Fruit fly (Drosophila melanogaster) whole organism, embryonic: Measurements from ENCODE around the gene Fbw5.

ENCODE experiments used
- ATbp ChIP-seq: fragments of 200-800 bp; sonication (Bioruptor generic); optimal IDR thresholded peaks from 2 replicates; lab custom pipeline; 2017; ENCODE audit warnings: missing biosample characterization, mild to moderate bottlenecking, missing genetic modification characterization, missing genetic modification reagents
- Antp ChIP-seq: fragments of 200-800 bp; sonication (Bioruptor generic); optimal IDR thresholded peaks from 3 replicates; lab custom pipeline; 2016; ENCODE audit warnings: missing biosample characterization, missing genetic modification characterization
- B-H1 ChIP-seq: fragments of 200-800 bp; sonication (Bioruptor generic); IDR thresholded peaks from 3 replicates; pipeline ENCODE4 v1.3.6; 2022; ENCODE audit warnings: missing biosample characterization, missing genetic modification characterization
- BtbVII ChIP-seq: fragments of 200-800 bp; sonication (Bioruptor generic); optimal IDR thresholded peaks from 3 replicates; lab custom pipeline; 2017; ENCODE audit warnings: missing biosample characterization, mild to moderate bottlenecking, missing genetic modification characterization
- CG10543 ChIP-seq: fragments of 200-800 bp; sonication (Bioruptor generic); optimal IDR thresholded peaks from 3 replicates; lab custom pipeline; 2017; ENCODE audit warnings: missing biosample characterization, mild to moderate bottlenecking, missing genetic modification characterization, moderate library complexity
- CG12104 ChIP-seq: fragments of 200-800 bp; sonication (Bioruptor generic); optimal IDR thresholded peaks from 3 replicates; lab custom pipeline; 2016; ENCODE audit warnings: missing biosample characterization, missing genetic modification characterization
- CG12155 ChIP-seq: fragments of 200-800 bp; sonication (Bioruptor generic); optimal IDR thresholded peaks from 3 replicates; lab custom pipeline; 2016; ENCODE audit warnings: missing biosample characterization, missing genetic modification characterization
- CG12659 ChIP-seq: fragments of 200-800 bp; sonication (Bioruptor generic); optimal IDR thresholded peaks from 3 replicates; lab custom pipeline; 2017; ENCODE audit warnings: mild to moderate bottlenecking, missing biosample characterization, missing genetic modification reagents, missing genetic modification characterization
- CG12769 ChIP-seq: fragments of 200-800 bp; sonication (Bioruptor generic); optimal IDR thresholded peaks from 2 replicates; lab custom pipeline; 2019; ENCODE audit warnings: missing biosample characterization, mild to moderate bottlenecking, missing genetic modification characterization, moderate library complexity
- CG13287 ChIP-seq: fragments of 200-800 bp; sonication (Bioruptor generic); IDR thresholded peaks from 2 replicates; pipeline ENCODE4 v1.3.6; 2022; ENCODE audit warnings: missing biosample characterization, missing genetic modification characterization; ENCODE audit not compliant: partially characterized antibody
- CG14441 ChIP-seq: fragments of 200-800 bp; sonication (Bioruptor generic); IDR thresholded peaks from 2 replicates; pipeline ENCODE4 v1.3.6; 2022; ENCODE audit warnings: missing biosample characterization, missing genetic modification characterization
- CG16815 ChIP-seq: fragments of 200-800 bp; sonication (Bioruptor generic); optimal IDR thresholded peaks from 3 replicates; lab custom pipeline; 2017; ENCODE audit warnings: missing biosample characterization, mild to moderate bottlenecking, missing genetic modification characterization
- CG1832 ChIP-seq: fragments of 200-800 bp; sonication (Bioruptor generic); optimal IDR thresholded peaks from 2 replicates; lab custom pipeline; 2017; ENCODE audit warnings: missing biosample characterization, mild to moderate bottlenecking, missing genetic modification characterization, inconsistent platforms
- CG2202 ChIP-seq: fragments of 200-800 bp; sonication (Bioruptor generic); optimal IDR thresholded peaks from 2 replicates; lab custom pipeline; 2018; ENCODE audit warnings: missing biosample characterization, mild to moderate bottlenecking, missing genetic modification characterization
- CG7271 ChIP-seq: fragments of 200-800 bp; sonication (Bioruptor generic); optimal IDR thresholded peaks from 2 replicates; lab custom pipeline; 2018; ENCODE audit warnings: missing biosample characterization, mild to moderate bottlenecking, missing genetic modification characterization, moderate library complexity
- CG7963 ChIP-seq: fragments of 200-800 bp; sonication (Bioruptor generic); IDR thresholded peaks from 3 replicates; pipeline ENCODE4 v1.3.6; 2022; ENCODE audit warnings: missing biosample characterization, missing genetic modification characterization; ENCODE audit not compliant: partially characterized antibody
- CG8478 ChIP-seq: fragments of >200 bp; optimal IDR thresholded peaks from 2 replicates; lab custom pipeline; 2018
- CG9817 ChIP-seq: fragments of 200-800 bp; sonication (Bioruptor generic); optimal IDR thresholded peaks from 2 replicates; lab custom pipeline; 2018; ENCODE audit warnings: missing biosample characterization, mild to moderate bottlenecking, missing genetic modification characterization, moderate library complexity
- CTCF ChIP-seq: fragments of 200-800 bp; sonication (Bioruptor generic); optimal IDR thresholded peaks from 2 replicates; lab custom pipeline; 2017; ENCODE audit warnings: missing biosample characterization, mild to moderate bottlenecking, missing genetic modification characterization, moderate library complexity
- Camta ChIP-seq: fragments of 200-800 bp; sonication (Bioruptor generic); optimal IDR thresholded peaks from 2 replicates; lab custom pipeline; 2016; ENCODE audit warnings: missing biosample characterization, missing genetic modification characterization
- Chrac-16 ChIP-seq: fragments of 200-800 bp; sonication (Bioruptor generic); optimal IDR thresholded peaks from 3 replicates; lab custom pipeline; 2016; ENCODE audit warnings: missing biosample characterization, missing genetic modification characterization
- CkIIα-i1 ChIP-seq: fragments of 200-800 bp; sonication (Bioruptor generic); IDR thresholded peaks from 2 replicates; pipeline ENCODE4 v1.3.6; 2022; ENCODE audit warnings: missing biosample characterization, missing genetic modification characterization
- Dref ChIP-seq: fragments of 200-800 bp; sonication (Bioruptor generic); IDR thresholded peaks from 2 replicates; pipeline ENCODE4 v1.3.6; 2022; ENCODE audit warnings: missing biosample characterization, missing genetic modification characterization
- E2f2 ChIP-seq: fragments of 200-800 bp; sonication (Bioruptor generic); IDR thresholded peaks from 2 replicates; pipeline ENCODE4 v1.3.6; 2022; ENCODE audit warnings: missing biosample characterization, missing genetic modification characterization
- Fer3 ChIP-seq: fragments of 200-800 bp; sonication (Bioruptor generic); optimal IDR thresholded peaks from 2 replicates; lab custom pipeline; 2018; ENCODE audit warnings: missing biosample characterization, mild to moderate bottlenecking, missing genetic modification characterization, moderate library complexity
- H15 ChIP-seq: fragments of 200-800 bp; sonication (Bioruptor generic); IDR thresholded peaks from 3 replicates; pipeline ENCODE4 v1.3.6; 2022; ENCODE audit warnings: missing biosample characterization, missing genetic modification characterization
- HmgD ChIP-seq: fragments of 200-800 bp; sonication (Bioruptor generic); optimal IDR thresholded peaks from 3 replicates; lab custom pipeline; 2016; ENCODE audit warnings: missing biosample characterization, missing genetic modification characterization
- Hmx ChIP-seq: fragments of 200-800 bp; sonication (Bioruptor generic); optimal IDR thresholded peaks from 2 replicates; lab custom pipeline; 2016; ENCODE audit warnings: missing biosample characterization, missing genetic modification characterization
- MTF-1 ChIP-seq: fragments of 200-800 bp; sonication (Bioruptor generic); optimal IDR thresholded peaks from 2 replicates; lab custom pipeline; 2018; ENCODE audit warnings: missing biosample characterization, mild to moderate bottlenecking, missing genetic modification characterization, borderline replicate concordance
- Oaz ChIP-seq: fragments of 200-800 bp; sonication (Bioruptor generic); IDR thresholded peaks from 2 replicates; pipeline ENCODE4 v1.3.6; 2022; ENCODE audit warnings: missing biosample characterization, missing genetic modification characterization
- Opbp ChIP-seq: fragments of 200-800 bp; sonication (Bioruptor generic); IDR thresholded peaks from 3 replicates; pipeline ENCODE4 v1.3.6; 2022; ENCODE audit warnings: missing biosample characterization, missing genetic modification characterization; ENCODE audit not compliant: partially characterized antibody
- Poxn ChIP-seq: fragments of 200-800 bp; sonication (Bioruptor generic); IDR thresholded peaks from 2 replicates; pipeline ENCODE4 v1.3.6; 2022; ENCODE audit warnings: missing biosample characterization, missing genetic modification characterization
- Sry-β ChIP-seq: fragments of 200-800 bp; sonication (Bioruptor generic); optimal IDR thresholded peaks from 2 replicates; lab custom pipeline; 2018; ENCODE audit warnings: missing biosample characterization, mild to moderate bottlenecking, missing genetic modification characterization, moderate library complexity
- TFAM ChIP-seq: fragments of 200-800 bp; sonication (Bioruptor generic); optimal IDR thresholded peaks from 2 replicates; lab custom pipeline; 2017; ENCODE audit warnings: missing biosample characterization, missing genetic modification characterization, inconsistent platforms
- Trl ChIP-seq, 3 experiments: fragments of >200 bp in 2 of 3; fragments of 200-800 bp in 1 of 3; sonication (Bioruptor generic) in 1 of 3; optimal IDR thresholded peaks; 2 replicates in 1 of 3; 3 replicates in 2 of 3; lab custom pipeline; 2016 to 2017; ENCODE audit warnings: missing biosample characterization in 1 of 3, missing genetic modification characterization in 1 of 3
- ac ChIP-seq: fragments of 200-800 bp; sonication (Bioruptor generic); optimal IDR thresholded peaks from 3 replicates; lab custom pipeline; 2017; ENCODE audit warnings: missing biosample characterization, mild to moderate bottlenecking, missing genetic modification characterization
- bigmax ChIP-seq: fragments of 200-800 bp; sonication (Bioruptor generic); optimal IDR thresholded peaks from 2 replicates; lab custom pipeline; 2018; ENCODE audit warnings: missing biosample characterization, mild to moderate bottlenecking, missing genetic modification characterization
- cg ChIP-seq: fragments of 200-800 bp; sonication (Bioruptor generic); optimal IDR thresholded peaks from 3 replicates; lab custom pipeline; 2019; ENCODE audit warnings: missing biosample characterization, mild to moderate bottlenecking, missing genetic modification characterization, moderate library complexity
- corto ChIP-seq: fragments of 200-800 bp; sonication (Bioruptor generic); optimal IDR thresholded peaks from 2 replicates; lab custom pipeline; 2016; ENCODE audit warnings: missing biosample characterization, mild to moderate bottlenecking, missing genetic modification characterization, moderate library complexity
- dmrt99B ChIP-seq: fragments of 200-800 bp; sonication (Bioruptor generic); optimal IDR thresholded peaks from 2 replicates; lab custom pipeline; 2018; ENCODE audit warnings: missing biosample characterization, mild to moderate bottlenecking, missing genetic modification characterization, moderate library complexity
- ems ChIP-seq: fragments of 200-800 bp; sonication (Bioruptor generic); optimal IDR thresholded peaks from 3 replicates; lab custom pipeline; 2016; ENCODE audit warnings: missing biosample characterization, missing genetic modification characterization
- gro ChIP-seq: fragments of 200-800 bp; sonication (Bioruptor generic); optimal IDR thresholded peaks from 2 replicates; lab custom pipeline; 2016; ENCODE audit warnings: missing biosample characterization, missing genetic modification characterization
- jing ChIP-seq: fragments of 200-800 bp; sonication (Bioruptor generic); optimal IDR thresholded peaks from 2 replicates; lab custom pipeline; 2018; ENCODE audit warnings: missing biosample characterization, mild to moderate bottlenecking, missing genetic modification characterization
- pb ChIP-seq: fragments of 200-800 bp; sonication (Bioruptor generic); optimal IDR thresholded peaks from 3 replicates; lab custom pipeline; 2016; ENCODE audit warnings: missing biosample characterization, missing genetic modification characterization
- peb ChIP-seq: fragments of 200-800 bp; sonication (Bioruptor generic); IDR thresholded peaks from 2 replicates; pipeline ENCODE4 v1.3.6; 2022; ENCODE audit warnings: missing biosample characterization, missing genetic modification characterization
- pita ChIP-seq: fragments of 200-800 bp; sonication (Bioruptor generic); optimal IDR thresholded peaks from 2 replicates; lab custom pipeline; 2017; ENCODE audit warnings: missing biosample characterization, mild to moderate bottlenecking, missing genetic modification characterization
- pum ChIP-seq: fragments of 200-800 bp; sonication (Bioruptor generic); optimal IDR thresholded peaks from 2 replicates; lab custom pipeline; 2016; ENCODE audit warnings: missing biosample characterization, missing genetic modification characterization
- sd ChIP-seq: fragments of 200-800 bp; sonication (Bioruptor generic); optimal IDR thresholded peaks from 3 replicates; lab custom pipeline; 2018; ENCODE audit warnings: missing biosample characterization, mild to moderate bottlenecking, missing genetic modification characterization, moderate library complexity
- tgo ChIP-seq: fragments of 200-800 bp; sonication (Bioruptor generic); IDR thresholded peaks from 3 replicates; pipeline ENCODE4 v1.3.6; 2022; ENCODE audit warnings: missing biosample characterization, missing genetic modification characterization
- zfh1 ChIP-seq: fragments of 200-800 bp; sonication (Bioruptor generic); IDR thresholded peaks from 3 replicates; pipeline ENCODE4 v1.3.6; 2022; ENCODE audit warnings: missing biosample characterization, missing genetic modification characterization

The Fbw5 gene

DNA sequence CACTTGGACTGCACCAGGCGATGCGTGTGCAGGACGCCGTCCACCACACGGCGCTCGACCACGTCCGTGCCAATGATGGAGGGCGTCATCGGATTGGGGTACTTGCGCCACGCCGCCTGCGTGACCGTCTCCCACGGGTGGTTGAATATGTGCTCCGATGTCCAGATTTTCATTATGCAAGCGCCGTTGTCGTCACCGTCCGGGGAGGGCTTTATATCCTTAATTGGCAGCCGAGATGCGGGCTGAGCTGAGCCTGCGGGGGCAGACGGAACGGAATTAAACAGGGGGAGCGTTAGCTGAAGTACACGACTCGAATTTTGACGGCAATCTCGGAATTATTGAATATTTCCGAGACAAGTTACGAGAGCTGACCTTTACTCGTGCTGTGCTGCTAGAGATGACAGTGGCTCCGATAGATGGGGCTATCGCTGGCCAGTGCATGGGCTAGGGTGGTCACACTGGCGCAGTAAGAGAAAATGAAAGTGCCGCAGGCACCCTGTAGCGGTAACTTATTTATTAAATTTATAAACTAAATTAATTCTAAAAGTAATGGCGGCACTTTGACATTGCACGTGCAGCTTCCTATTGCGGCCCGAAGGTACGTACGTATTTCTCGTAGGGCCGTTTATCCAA lies 18.1 kb downstream of the Fbw5 start, which contains the start of gene IPIP (continued):
- no peak for TF ChIP-seq Camta (GFP tag; lab: Kevin White, UChicago)
- no peak for TF ChIP-seq CG16815 (GFP tag; lab: Kevin White, UChicago)
- TF ChIP-seq ATbp (GFP tag; lab: Kevin White, UChicago) = peak; percentile 25
- TF ChIP-seq Sry-β (GFP tag; lab: Kevin White, UChicago) = no peak
- peak; percentile 65 for TF ChIP-seq CG12659 (GFP tag; lab: Kevin White, UChicago)
- TF ChIP-seq Hmx = no peak
- no peak for TF ChIP-seq CG1832
- TF ChIP-seq Oaz (GFP tag; lab: Robert Waterston, UW) = no peak
- TF ChIP-seq ac (GFP tag; lab: Kevin White, UChicago) = no peak
- TF ChIP-seq pb (GFP tag; lab: Kevin White, UChicago) = no peak
- TF ChIP-seq Chrac-16 (GFP tag; lab: Kevin White, UChicago) = no peak
- peak; percentile 51 for TF ChIP-seq CG10543
- no peak for TF ChIP-seq CG12104 (GFP tag; lab: Kevin White, UChicago)
- no peak for TF ChIP-seq jing (GFP tag; lab: Kevin White, UChicago)
- peak; percentile 53 for TF ChIP-seq CG12155 (GFP tag; lab: Kevin White, UChicago)
- peak; percentile 26; the same call in 1 of the 2 replicates for TF ChIP-seq CG14441 (GFP tag; lab: Robert Waterston, UW)
- no peak for TF ChIP-seq Trl (optimal IDR thresholded peaks at IDR 0.05; lab: Kevin White, UChicago)
- TF ChIP-seq Trl (GFP tag; optimal IDR thresholded peaks at IDR 0.05; lab: Kevin White, UChicago) = no peak
- TF ChIP-seq bigmax = peak; percentile 28
- no peak for TF ChIP-seq TFAM (GFP tag; lab: Kevin White, UChicago)
- TF ChIP-seq Antp (GFP tag; lab: Kevin White, UChicago) = no peak
- TF ChIP-seq Fer3 (tag; lab: Kevin White, UChicago) = no peak
- peak; percentile 32 for TF ChIP-seq CG9817 (tag; lab: Kevin White, UChicago)
- no peak for TF ChIP-seq CkIIα-i1 (GFP tag; lab: Robert Waterston, UW)
- no peak for TF ChIP-seq pum (GFP tag; lab: Kevin White, UChicago)
- TF ChIP-seq dmrt99B = no peak
- TF ChIP-seq H15 (GFP tag; lab: Robert Waterston, UW) = peak; percentile 51; the same call in 1 of the 3 replicates
- TF ChIP-seq cg (GFP tag; lab: Kevin White, UChicago) = no peak
- TF ChIP-seq peb = no peak
- no peak for TF ChIP-seq CG8478
- TF ChIP-seq Dref (GFP tag; lab: Robert Waterston, UW) = peak; percentile 79
- no peak for TF ChIP-seq CG2202 (tag; lab: Kevin White, UChicago)
- TF ChIP-seq HmgD (GFP tag; lab: Kevin White, UChicago) = no peak
- TF ChIP-seq sd (tag; lab: Kevin White, UChicago) = peak; percentile 16
- TF ChIP-seq corto (GFP tag; lab: Kevin White, UChicago) = no peak
- TF ChIP-seq B-H1 (GFP tag; lab: Robert Waterston, UW) = no peak
- no peak for TF ChIP-seq ems (GFP tag; lab: Kevin White, UChicago)
- TF ChIP-seq CG7271 = no peak
- TF ChIP-seq CG13287 (GFP tag; lab: Robert Waterston, UW) = peak; percentile 83
- TF ChIP-seq zfh1 (GFP tag; lab: Robert Waterston, UW) = peak; percentile 54; the same call in 2 of the 3 replicates
- peak; percentile 31 for TF ChIP-seq CG12769 (tag; lab: Kevin White, UChicago)
- TF ChIP-seq CTCF (GFP tag; lab: Kevin White, UChicago) = peak; percentile 13
- no peak for TF ChIP-seq pita
- TF ChIP-seq MTF-1 (GFP tag; lab: Kevin White, UChicago) = peak; percentile 29
- TF ChIP-seq gro (GFP tag; lab: Kevin White, UChicago) = peak; percentile 7
- TF ChIP-seq Poxn (GFP tag; lab: Robert Waterston, UW) = no peak
- peak; percentile 39; the same call in 1 of the 2 replicates for TF ChIP-seq E2f2
- peak; percentile 29; the same call in 1 of the 3 replicates for TF ChIP-seq tgo (GFP tag; lab: Robert Waterston, UW)
- TF ChIP-seq CG7963 (GFP tag; lab: Robert Waterston, UW) = peak; percentile 82
- peak; percentile 88 for TF ChIP-seq Opbp (GFP tag; lab: Robert Waterston, UW)
- TF ChIP-seq BtbVII (GFP tag; lab: Kevin White, UChicago) = no peak
